Fruit fly (Drosophila melanogaster): ENCODE data around the gene emei.

dm6 chr3L:11109454-11109853, at the start of gene emei, which contains the start of gene CG34012:
- TF ChIP-seq psq (optimal IDR thresholded peaks at IDR 0.05), result no peak
- no peak for TF ChIP-seq pan (optimal IDR thresholded peaks at IDR 0.05)

Measured in whole organism.